Worm (Caenorhabditis elegans): ENCODE data around the gene ZC155.4.

ZC155.4 gene

DNA sequence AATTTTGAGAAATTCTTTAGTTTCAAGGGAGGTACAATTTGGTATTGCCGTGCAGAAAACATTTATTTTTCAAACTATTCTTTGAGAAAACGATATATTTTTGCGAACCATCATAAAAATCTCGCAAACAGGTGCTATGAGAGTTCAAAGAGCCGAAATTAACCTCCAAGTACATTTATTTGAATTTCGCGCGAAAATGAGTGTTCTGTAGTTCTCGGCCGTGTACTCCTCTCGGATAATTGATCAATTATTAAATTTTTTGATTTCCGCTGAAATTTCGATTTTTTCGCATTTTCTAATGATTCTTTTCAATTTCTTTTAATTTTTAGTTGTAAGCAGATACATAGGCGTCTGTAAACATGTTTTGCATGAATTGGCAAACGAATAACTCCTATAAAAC, 25.1 kb downstream of the ZC155.4 start:
- TF ChIP-seq lsy-2 (tag; optimal IDR thresholded peaks at IDR 0.05) (peak; percentile 3 to 43), C34F6.9 (tag; optimal IDR thresholded peaks at IDR 0.05) (no peak), unc-55 (GFP tag; optimal IDR thresholded peaks at IDR 0.05) (peak; percentile 2), nhr-25 (tag; optimal IDR thresholded peaks at IDR 0.05) (peak; percentile 24), gmeb-1 (tag; optimal IDR thresholded peaks at IDR 0.05) (peak; percentile 88), sma-9 (GFP tag; optimal IDR thresholded peaks at IDR 0.05) (peak; percentile 50), sma-9 (tag; optimal IDR thresholded peaks at IDR 0.05) (no peak), sma-3 (GFP tag; optimal IDR thresholded peaks at IDR 0.05) (peak; percentile 45), F13H6.1 (tag; optimal IDR thresholded peaks at IDR 0.05) (peak; percentile 13), lin-13 (GFP tag; optimal IDR thresholded peaks at IDR 0.05) (no peak), Y55F3AM.14 (GFP tag; optimal IDR thresholded peaks at IDR 0.05) (no peak)

DNA sequence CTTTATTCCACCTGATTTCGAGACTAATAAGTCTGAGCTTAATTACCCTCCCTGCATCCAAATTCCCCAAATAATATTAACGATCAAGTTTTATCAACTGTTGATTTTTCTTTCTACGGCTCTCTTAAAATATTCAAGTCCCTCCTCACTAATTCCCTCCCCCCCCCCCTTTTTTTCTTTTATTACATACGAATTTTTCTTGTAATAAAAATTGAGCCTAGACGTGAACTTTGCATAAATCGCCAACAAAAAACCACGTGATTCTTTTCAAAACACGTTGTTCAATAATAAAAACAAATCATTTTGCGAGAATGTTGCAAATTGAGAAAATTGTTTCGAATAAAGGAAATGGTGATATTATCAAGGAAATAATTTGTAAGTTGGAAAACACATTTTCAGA, 26.8 kb downstream of the ZC155.4 start, which contains the start of gene K10D2.8:
Gene K10D2.8 (plus strand): TSS at position 301 of the 400 bp plus-strand sequence.
- TF ChIP-seq Y55F3AM.14 (GFP tag; optimal IDR thresholded peaks at IDR 0.05), result no peak
- TF ChIP-seq mab-5 (tag; optimal IDR thresholded peaks at IDR 0.05), result no peak
- no peak for TF ChIP-seq skn-1 (tag; optimal IDR thresholded peaks at IDR 0.05)
- no peak for TF ChIP-seq nhr-6 (tag; optimal IDR thresholded peaks at IDR 0.05)
- TF ChIP-seq zag-1 (tag; optimal IDR thresholded peaks at IDR 0.05), result no peak
- TF ChIP-seq lin-11 (tag; optimal IDR thresholded peaks at IDR 0.05), result no peak
- no peak for TF ChIP-seq crh-2 (tag; optimal IDR thresholded peaks at IDR 0.05)
- no peak for TF ChIP-seq nhr-23 (tag; optimal IDR thresholded peaks at IDR 0.05)
- TF ChIP-seq ceh-16 (tag; optimal IDR thresholded peaks at IDR 0.05), result no peak
- TF ChIP-seq dmd-4 (tag; optimal IDR thresholded peaks at IDR 0.05), result no peak
- no peak for TF ChIP-seq ztf-4 (tag; optimal IDR thresholded peaks at IDR 0.05)
- TF ChIP-seq F13H6.1 (tag; optimal IDR thresholded peaks at IDR 0.05), result no peak
- no peak for TF ChIP-seq snpc-4 (tag; optimal IDR thresholded peaks at IDR 0.05)

DNA sequence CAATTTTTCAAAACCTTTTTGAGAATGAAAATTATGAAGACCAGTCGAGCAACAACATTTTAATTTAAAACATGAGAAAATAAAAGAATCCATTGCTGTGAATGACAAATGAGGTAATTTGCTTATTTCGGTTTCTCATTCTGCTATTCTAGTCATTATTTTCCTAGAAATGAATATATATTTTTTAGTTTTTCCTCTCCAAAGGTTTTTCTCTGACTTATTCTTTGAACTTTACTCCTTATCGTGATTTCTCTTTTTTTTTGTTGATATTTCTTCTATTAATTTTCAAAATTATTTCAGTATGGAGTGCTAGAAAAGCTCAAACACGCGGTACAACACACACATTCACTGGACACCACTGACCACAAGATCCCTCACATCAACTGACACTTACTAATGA, 29.7 kb downstream of the ZC155.4 start, which contains the start of gene pup-2:
Gene pup-2 (plus strand): TSS at position 301 of the 400 bp plus-strand sequence.
- no peak for TF ChIP-seq zag-1 (tag; optimal IDR thresholded peaks at IDR 0.05)
- TF ChIP-seq skn-1 (tag; optimal IDR thresholded peaks at IDR 0.05), result no peak
- TF ChIP-seq nhr-10 (tag; optimal IDR thresholded peaks at IDR 0.05), result no peak
- no peak for TF ChIP-seq mab-5 (tag; optimal IDR thresholded peaks at IDR 0.05)
- TF ChIP-seq nhr-6 (tag; optimal IDR thresholded peaks at IDR 0.05), result no peak
- no peak for TF ChIP-seq unc-39 (tag; optimal IDR thresholded peaks at IDR 0.05)
- no peak for TF ChIP-seq blmp-1 (tag; optimal IDR thresholded peaks at IDR 0.05; ENCODE audit: insufficient read depth)
- no peak for TF ChIP-seq ZK546.5 (tag; optimal IDR thresholded peaks at IDR 0.05)
- TF ChIP-seq nhr-77 (tag; optimal IDR thresholded peaks at IDR 0.05), result no peak
- no peak for TF ChIP-seq elt-3 (tag; optimal IDR thresholded peaks at IDR 0.05)
- TF ChIP-seq Y55F3AM.14 (GFP tag; optimal IDR thresholded peaks at IDR 0.05), result no peak

DNA sequence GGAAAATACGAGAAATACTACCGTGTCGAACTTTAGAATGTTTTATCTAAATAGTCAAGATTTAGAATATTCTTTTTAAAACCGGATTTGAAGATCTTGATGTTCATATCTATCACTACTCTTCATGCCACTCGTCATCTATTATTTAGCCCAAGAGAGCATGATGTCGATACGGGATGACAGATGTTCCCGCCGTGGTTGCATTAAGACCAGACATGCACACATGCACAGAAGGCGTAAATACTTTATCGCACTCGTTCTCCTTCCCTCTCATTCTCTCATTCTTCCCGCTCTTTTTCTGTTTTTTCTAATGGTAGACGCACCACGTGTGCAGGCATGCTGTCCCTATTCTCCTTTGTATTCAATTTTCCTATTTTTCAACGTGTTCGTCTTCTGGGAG, 31.9 kb downstream of the ZC155.4 start:
- TF ChIP-seq nhr-129 (tag; optimal IDR thresholded peaks at IDR 0.05), result peak; percentile 36
- TF ChIP-seq unc-55 (GFP tag; optimal IDR thresholded peaks at IDR 0.05), result peak; percentile 3
- TF ChIP-seq ceh-82 (tag; optimal IDR thresholded peaks at IDR 0.05), result no peak

DNA sequence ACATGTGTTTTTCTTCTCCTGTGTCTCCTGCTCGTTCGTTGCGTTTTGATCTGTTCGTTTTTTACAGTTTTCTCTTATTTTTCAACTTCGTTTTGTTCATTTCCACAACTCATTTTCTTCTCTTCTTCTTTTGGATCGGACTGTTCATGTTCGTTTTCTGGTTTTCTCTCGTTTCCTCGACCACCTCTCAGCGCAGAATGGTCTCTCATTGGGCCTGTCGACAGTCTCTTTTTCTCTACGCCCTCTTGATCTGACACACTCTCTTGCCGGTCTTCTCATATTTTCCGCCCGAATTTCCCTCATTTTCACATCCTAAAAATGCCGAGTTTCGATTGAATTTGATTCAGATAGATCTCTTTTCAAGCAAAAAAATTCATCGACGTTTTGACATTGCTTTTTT, 33.6 kb downstream of the ZC155.4 start:
- TF ChIP-seq lin-39 (tag; optimal IDR thresholded peaks at IDR 0.05) (no peak), aly-2 (tag; optimal IDR thresholded peaks at IDR 0.05) (no peak), nhr-12 (tag; optimal IDR thresholded peaks at IDR 0.05) (no peak), R02D3.7 (tag; optimal IDR thresholded peaks at IDR 0.05) (no peak), lin-11 (tag; optimal IDR thresholded peaks at IDR 0.05) (no peak), elt-3 (tag; optimal IDR thresholded peaks at IDR 0.05) (no peak), alr-1 (tag; optimal IDR thresholded peaks at IDR 0.05) (no peak), nhr-23 (tag; optimal IDR thresholded peaks at IDR 0.05) (no peak), unc-62 (GFP tag; optimal IDR thresholded peaks at IDR 0.05) (no peak), blmp-1 (tag; optimal IDR thresholded peaks at IDR 0.05; ENCODE audit: insufficient read depth) (no peak), F13H6.1 (tag; optimal IDR thresholded peaks at IDR 0.05) (no peak), nhr-237 (tag; optimal IDR thresholded peaks at IDR 0.05) (no peak), mbf-1 (tag; optimal IDR thresholded peaks at IDR 0.05) (no peak), ceh-82 (tag; optimal IDR thresholded peaks at IDR 0.05) (no peak), nhr-129 (tag; optimal IDR thresholded peaks at IDR 0.05) (no peak), ceh-16 (tag; optimal IDR thresholded peaks at IDR 0.05) (no peak), peb-1 (tag; optimal IDR thresholded peaks at IDR 0.05) (no peak), ZK546.5 (tag; optimal IDR thresholded peaks at IDR 0.05) (no peak), nhr-77 (tag; optimal IDR thresholded peaks at IDR 0.05) (no peak), nhr-11 (tag; optimal IDR thresholded peaks at IDR 0.05) (no peak)
